Worm (Caenorhabditis elegans) whole organism, L4 larva: Measurements from ENCODE around the gene srw-22.

ENCODE experiments used
- ama-1 ChIP-seq: fragments of 150-350 bp; optimal IDR thresholded peaks from 2 replicates; lab custom pipeline; 2014; ENCODE audit warnings: inconsistent platforms, mixed read lengths
- ces-1 ChIP-seq: fragments of 150-350 bp; sonication (generic microtip); optimal IDR thresholded peaks from 4 replicates; lab custom pipeline; 2014; ENCODE audit warnings: missing biosample characterization, missing genetic modification reagents, missing genetic modification characterization
- mep-1 ChIP-seq: fragments of 150-350 bp; sonication (generic microtip); optimal IDR thresholded peaks from 3 replicates; lab custom pipeline; 2014; ENCODE audit warnings: missing biosample characterization, missing genetic modification characterization

- TF ChIP-seq ces-1 (GFP tag; lab: Kevin White, UChicago) (no peak), mep-1 (no peak), ama-1 (no peak)
Measured at ce11 chrV:15226206-15226605, 42.2 kb upstream of the srw-22 start.
